Fruit fly (Drosophila melanogaster): ENCODE measurements around the gene CG7800.

CG7800 gene

dm6 chr3R:8223074-8223597, 5.4 kb downstream of the CG7800 start:
- TF ChIP-seq CG16779 (GFP tag; IDR thresholded peaks at IDR 0.05) = no peak
- no peak for TF ChIP-seq chif (GFP tag; optimal IDR thresholded peaks at IDR 0.05)
- TF ChIP-seq luna (GFP tag; optimal IDR thresholded peaks at IDR 0.05) = no peak
- TF ChIP-seq CG2129 (GFP tag; IDR thresholded peaks at IDR 0.05; ENCODE audit: partially characterized antibody) = no peak
- TF ChIP-seq ash1 (GFP tag; optimal IDR thresholded peaks at IDR 0.05) = no peak
- no peak for TF ChIP-seq cg (GFP tag; optimal IDR thresholded peaks at IDR 0.05)
- TF ChIP-seq CG10321 (GFP tag; IDR thresholded peaks at IDR 0.05) = peak; percentile 23; the same call in 1 of the 2 replicates
- no peak for TF ChIP-seq CG4820 (GFP tag; optimal IDR thresholded peaks at IDR 0.05)
- no peak for TF ChIP-seq Ptx1 (GFP tag; IDR thresholded peaks at IDR 0.05)
- no peak for TF ChIP-seq CG6683 (GFP tag; optimal IDR thresholded peaks at IDR 0.05)
- TF ChIP-seq CG6813 (GFP tag; optimal IDR thresholded peaks at IDR 0.05) = no peak
- TF ChIP-seq CG4360 (GFP tag; IDR thresholded peaks at IDR 0.05) = 0 out of 2 replicates have a peak, but pooled peaks have one; percentile 16
- peak; percentile 67 for TF ChIP-seq grn (GFP tag; optimal IDR thresholded peaks at IDR 0.05)
- no peak for TF ChIP-seq unpg (GFP tag; optimal IDR thresholded peaks at IDR 0.05)
- no peak for TF ChIP-seq CoRest (tag; optimal IDR thresholded peaks at IDR 0.05)
- no peak for TF ChIP-seq chm (GFP tag; IDR thresholded peaks at IDR 0.05)
- peak; percentile 42 for TF ChIP-seq Nf-YC (tag; optimal IDR thresholded peaks at IDR 0.05)
- TF ChIP-seq vvl (GFP tag; IDR thresholded peaks at IDR 0.05) = peak; percentile 40; the same call in 1 of the 2 replicates
- peak; percentile 99 for TF ChIP-seq CG8359 (GFP tag; optimal IDR thresholded peaks at IDR 0.05; ENCODE audit: borderline replicate concordance)
- TF ChIP-seq dmrt11E (tag; optimal IDR thresholded peaks at IDR 0.05) = no peak
- peak; percentile 58 for TF ChIP-seq CG1832 (GFP tag; optimal IDR thresholded peaks at IDR 0.05)
- no peak for TF ChIP-seq Myb (GFP tag; optimal IDR thresholded peaks at IDR 0.05)
- no peak for TF ChIP-seq stc (GFP tag; IDR thresholded peaks at IDR 0.05)

- TF ChIP-seq CG11504 (tag; optimal IDR thresholded peaks at IDR 0.05) (peak; percentile 41), Sox102F (GFP tag; optimal IDR thresholded peaks at IDR 0.05) (peak; percentile 30), CG16815 (GFP tag; optimal IDR thresholded peaks at IDR 0.05) (no peak), B-H2 (GFP tag; optimal IDR thresholded peaks at IDR 0.05) (no peak), eyg (GFP tag; optimal IDR thresholded peaks at IDR 0.05) (no peak), Dbx (GFP tag; IDR thresholded peaks at IDR 0.05) (no peak), pum (GFP tag; optimal IDR thresholded peaks at IDR 0.05) (no peak), Bteb2 (GFP tag; optimal IDR thresholded peaks at IDR 0.05) (no peak), Med (GFP tag) (peak; percentile 29), unc-4 (GFP tag; IDR thresholded peaks at IDR 0.05; ENCODE audit: partially characterized antibody) (no peak), dmrt99B (tag; optimal IDR thresholded peaks at IDR 0.05) (peak; percentile 41), sens (GFP tag) (peak; percentile 73), CG17385 (GFP tag; optimal IDR thresholded peaks at IDR 0.05) (no peak), tup (GFP tag; optimal IDR thresholded peaks at IDR 0.05) (no peak), ttk (GFP tag; IDR thresholded peaks at IDR 0.05) (0 out of 2 replicates have a peak, but pooled peaks have one; percentile 37), slp2 (GFP tag; optimal IDR thresholded peaks at IDR 0.05) (no peak), mam (GFP tag; optimal IDR thresholded peaks at IDR 0.05) (no peak), CG2678 (tag; optimal IDR thresholded peaks at IDR 0.05) (peak; percentile 20), Hand (GFP tag; optimal IDR thresholded peaks at IDR 0.05) (no peak), D (optimal IDR thresholded peaks at IDR 0.05) (no peak), D (GFP tag; optimal IDR thresholded peaks at IDR 0.05) (no peak), CG8359 (GFP tag; optimal IDR thresholded peaks at IDR 0.05; ENCODE audit: borderline replicate concordance) (no peak), Usf (GFP tag; optimal IDR thresholded peaks at IDR 0.05) (no peak), usp (GFP tag; optimal IDR thresholded peaks at IDR 0.05) (no peak), D19A (tag; optimal IDR thresholded peaks at IDR 0.05) (no peak), klu (GFP tag; IDR thresholded peaks at IDR 0.05) (0 out of 2 replicates have a peak, but pooled peaks have one; percentile 4), CG2129 (GFP tag; IDR thresholded peaks at IDR 0.05; ENCODE audit: partially characterized antibody) (no peak), Nf-YB (GFP tag; optimal IDR thresholded peaks at IDR 0.05) (no peak)
Measured at dm6 chr3R:8224726-8225460, 7.1 kb downstream of the CG7800 start.

Measured in whole organism, embryonic.